Fruit fly (Drosophila melanogaster) S2 (cell line): ENCODE results near the gene CG7218.

Experiments
- CG8478 ChIP-seq: fragments of >200 bp; optimal IDR thresholded peaks from 2 replicates; lab custom pipeline; 2018
- CTCF ChIP-seq, 2 experiments: fragments of >200 bp; optimal IDR thresholded peaks; 2 replicates each; lab custom pipeline; 2018

dm6 chr3R:18166261-18166720 lies 2.1 kb upstream of the CG7218 start:
- TF ChIP-seq CG8478 (lab: Kevin White, UChicago) (no peak), CTCF (optimal IDR thresholded peaks at IDR 0.05; lab: Kevin White, UChicago) (no peak)
